Fruit fly (Drosophila melanogaster) Kc167 (cell line): Measurements from ENCODE around the gene CG14717.

Source experiments
- h ChIP-seq: fragments of >200 bp; optimal IDR thresholded peaks from 3 replicates; lab custom pipeline; 2018; ENCODE audit warnings: missing external identifiers
- psq ChIP-seq: fragments of >200 bp; optimal IDR thresholded peaks from 2 replicates; lab custom pipeline; 2017; ENCODE audit warnings: missing external identifiers

DNA sequence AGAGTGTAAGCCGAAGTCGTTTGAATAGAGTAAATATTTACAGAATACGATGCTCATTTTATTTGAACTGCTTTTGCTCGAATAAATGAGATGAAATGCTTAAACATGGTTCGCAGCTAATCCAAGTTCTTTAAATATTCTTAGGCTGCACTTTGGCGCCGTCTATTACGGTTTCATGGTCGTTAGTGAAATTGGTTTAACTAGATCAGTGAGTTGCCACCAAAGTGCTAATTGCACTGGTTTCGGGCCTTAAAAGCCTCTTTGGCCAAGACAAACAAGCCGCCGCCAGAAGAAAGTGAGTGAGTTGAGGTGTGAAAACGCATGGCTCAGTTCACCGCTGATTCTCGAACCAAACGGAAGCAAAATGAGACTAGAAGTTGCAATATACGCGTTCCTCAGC is 15.1 kb downstream of the CG14717 start, which contains the start of gene CG14720:
- no peak for TF ChIP-seq psq
- TF ChIP-seq h = no peak
